Worm (Caenorhabditis elegans): ENCODE measurements around the gene F54E7.6.

F54E7.6 gene

DNA sequence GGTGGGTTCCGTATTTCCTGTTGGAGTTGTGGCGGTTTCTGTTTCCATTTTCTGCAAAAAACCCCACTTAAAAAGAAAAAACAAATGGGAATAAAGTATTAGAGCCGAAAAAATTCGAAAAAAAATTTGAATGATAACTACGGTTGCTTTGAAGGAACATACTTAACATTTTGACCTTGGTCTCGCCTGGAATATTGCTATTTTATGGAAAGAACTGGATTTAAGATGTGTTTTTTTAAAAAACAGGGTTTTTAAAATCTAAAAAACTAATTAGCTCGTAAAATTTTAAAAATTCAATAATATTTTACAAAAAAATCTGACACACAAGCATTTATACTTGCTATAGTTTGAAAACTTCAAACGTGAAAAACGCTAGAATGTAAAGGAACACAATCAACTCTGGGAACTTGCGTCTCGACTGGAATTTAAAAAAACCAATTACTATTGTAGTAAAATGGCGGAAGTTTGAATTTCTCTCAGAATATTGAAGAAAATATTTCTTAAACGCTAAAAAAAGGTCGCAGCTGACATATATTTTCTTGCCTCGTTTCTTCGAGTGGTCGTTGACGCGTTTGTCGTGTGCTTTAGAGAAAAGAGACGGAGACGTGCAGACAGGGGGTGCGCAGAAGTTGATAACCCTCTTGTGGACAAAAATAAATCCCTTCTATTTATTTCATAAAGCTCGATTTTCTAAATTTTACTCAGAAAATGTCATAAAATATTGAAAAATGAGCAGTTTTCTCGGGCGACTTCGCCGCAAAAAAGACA is 37.3 kb upstream of the F54E7.6 start, which contains the start of the genes lgg-3 and rgs-5:
Gene lgg-3, minus strand, starts transcription at position 51 of the 768 bp plus-strand sequence.
Gene rgs-5, plus strand, starts transcription at position 593 of the 768 bp plus-strand sequence.
- no peak for TF ChIP-seq T22C8.4 (GFP tag; IDR thresholded peaks at IDR 0.05)
- TF ChIP-seq med-1 (GFP tag; optimal IDR thresholded peaks at IDR 0.05; ENCODE audit: insufficient read depth): no peak
- no peak for TF ChIP-seq ztf-29 (GFP tag; IDR thresholded peaks at IDR 0.05)
- no peak for TF ChIP-seq tab-1 (GFP tag; IDR thresholded peaks at IDR 0.05)
- no peak for TF ChIP-seq ztf-23 (GFP tag; IDR thresholded peaks at IDR 0.05)
- TF ChIP-seq ref-1 (GFP tag; conservative IDR thresholded peaks at IDR 0.05): no peak
- TF ChIP-seq klf-2 (GFP tag; conservative IDR thresholded peaks at IDR 0.05): no peak
- no peak for TF ChIP-seq cog-1 (tag; optimal IDR thresholded peaks at IDR 0.05)

DNA sequence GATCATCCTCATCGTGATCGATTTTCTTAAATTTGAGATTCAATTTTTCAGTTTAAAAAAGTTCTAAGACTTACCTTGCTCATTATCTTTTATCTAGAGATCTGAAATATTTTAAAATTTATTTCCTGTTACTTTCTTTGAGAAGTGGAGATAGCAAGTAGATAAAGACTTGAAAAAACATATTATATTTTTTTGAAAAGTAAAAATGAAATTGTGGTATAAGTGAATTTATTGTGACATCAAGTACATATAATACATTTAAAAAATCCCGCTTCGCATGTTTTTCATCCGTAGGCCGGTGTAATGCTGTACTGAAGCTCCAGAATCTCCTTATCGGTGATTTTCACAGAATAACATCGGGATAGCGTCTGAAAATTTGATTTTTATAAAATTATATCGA is 36.4 kb upstream of the F54E7.6 start, which contains the start of gene B0336.7:
Gene B0336.7, minus strand, starts transcription at position 101 of the 400 bp plus-strand sequence.
- TF ChIP-seq ztf-23 (GFP tag; IDR thresholded peaks at IDR 0.05): no peak

DNA sequence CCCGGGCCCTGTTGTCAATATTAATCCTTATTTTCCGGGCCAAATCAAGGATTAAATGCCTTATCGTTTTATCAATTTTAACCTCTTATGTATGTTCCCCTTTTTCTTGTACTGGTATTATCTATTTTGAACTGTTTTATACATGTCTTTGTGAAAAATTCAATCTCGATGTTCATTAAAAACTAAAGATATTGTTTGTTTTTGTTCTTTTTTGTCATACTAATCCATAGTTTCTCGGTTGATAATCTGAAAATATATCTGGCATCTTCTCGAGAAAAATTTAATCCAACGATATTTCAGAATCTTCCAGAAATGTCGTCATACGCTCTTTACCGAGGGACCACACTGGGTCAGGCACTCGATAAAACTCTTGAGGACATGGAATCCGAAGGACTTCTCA is 32.9 kb upstream of the F54E7.6 start, which contains the start of gene B0336.13:
Gene B0336.13, plus strand, starts transcription at position 301 of the 400 bp plus-strand sequence.
- TF ChIP-seq ref-1 (GFP tag; conservative IDR thresholded peaks at IDR 0.05): no peak
- no peak for TF ChIP-seq ztf-23 (GFP tag; IDR thresholded peaks at IDR 0.05)
- no peak for TF ChIP-seq klf-2 (GFP tag; conservative IDR thresholded peaks at IDR 0.05)
- no peak for TF ChIP-seq ztf-29 (GFP tag; IDR thresholded peaks at IDR 0.05)
- TF ChIP-seq med-1 (GFP tag; optimal IDR thresholded peaks at IDR 0.05; ENCODE audit: insufficient read depth): no peak
- TF ChIP-seq tab-1 (GFP tag; IDR thresholded peaks at IDR 0.05): no peak
- TF ChIP-seq cog-1 (tag; optimal IDR thresholded peaks at IDR 0.05): no peak
- TF ChIP-seq T22C8.4 (GFP tag; IDR thresholded peaks at IDR 0.05): no peak
- no peak for TF ChIP-seq flt-1 (GFP tag; IDR thresholded peaks at IDR 0.05)

DNA sequence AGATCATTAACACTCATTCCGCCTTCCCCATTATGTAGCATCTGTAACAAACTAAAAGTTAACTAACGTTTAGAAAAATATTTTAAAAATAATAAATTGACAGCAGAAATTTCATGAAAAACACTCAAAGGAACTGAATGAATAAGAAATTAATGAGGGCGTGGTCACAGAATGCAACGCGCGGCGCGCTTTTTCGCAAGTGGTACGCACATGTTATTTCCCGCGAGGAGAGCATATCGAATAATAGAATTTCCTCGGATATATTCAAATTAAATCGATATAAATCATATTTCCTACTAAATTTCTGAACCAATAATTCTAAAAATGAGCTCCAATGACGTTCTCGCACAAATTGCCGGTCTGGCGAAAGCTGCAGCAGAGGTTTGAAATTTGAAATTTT is 31.8 kb upstream of the F54E7.6 start, which contains the start of the genes abi-1 and arle-14:
Gene abi-1, minus strand, starts transcription at position 51 of the 400 bp plus-strand sequence.
Gene arle-14, plus strand, starts transcription at position 217 of the 400 bp plus-strand sequence.
- no peak for TF ChIP-seq ztf-23 (GFP tag; IDR thresholded peaks at IDR 0.05)
- no peak for TF ChIP-seq klf-2 (GFP tag; conservative IDR thresholded peaks at IDR 0.05)
- no peak for TF ChIP-seq ref-1 (GFP tag; conservative IDR thresholded peaks at IDR 0.05)
- TF ChIP-seq cog-1 (tag; optimal IDR thresholded peaks at IDR 0.05): no peak
- TF ChIP-seq ztf-29 (GFP tag; IDR thresholded peaks at IDR 0.05): no peak
- no peak for TF ChIP-seq med-1 (GFP tag; optimal IDR thresholded peaks at IDR 0.05; ENCODE audit: insufficient read depth)
- no peak for TF ChIP-seq flt-1 (GFP tag; IDR thresholded peaks at IDR 0.05)
- TF ChIP-seq tab-1 (GFP tag; IDR thresholded peaks at IDR 0.05): no peak
- TF ChIP-seq T22C8.4 (GFP tag; IDR thresholded peaks at IDR 0.05): no peak

DNA sequence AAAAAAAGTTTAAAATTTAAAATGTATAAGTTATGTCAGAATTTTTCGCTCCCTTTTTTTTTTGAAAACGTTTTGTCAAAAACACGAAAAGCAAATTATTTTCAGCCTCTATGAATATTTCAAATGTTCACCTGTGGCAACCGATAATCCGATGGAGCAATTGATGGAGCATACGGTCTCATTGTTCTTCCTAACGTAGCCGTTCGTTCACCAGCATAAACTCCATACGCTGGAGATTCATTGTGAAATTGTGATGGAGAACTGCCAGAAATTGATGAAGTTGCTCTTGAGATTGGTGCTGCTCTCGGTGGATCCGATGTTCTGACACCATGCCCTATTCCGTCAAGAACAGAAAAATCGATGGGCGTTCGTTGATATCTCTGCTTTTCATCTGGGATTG is 30.9 kb upstream of the F54E7.6 start:
- no peak for TF ChIP-seq tab-1 (GFP tag; IDR thresholded peaks at IDR 0.05)
- TF ChIP-seq ref-1 (GFP tag; conservative IDR thresholded peaks at IDR 0.05): no peak
- no peak for TF ChIP-seq klf-2 (GFP tag; conservative IDR thresholded peaks at IDR 0.05)
- TF ChIP-seq cog-1 (tag; optimal IDR thresholded peaks at IDR 0.05): no peak
- TF ChIP-seq med-1 (GFP tag; optimal IDR thresholded peaks at IDR 0.05; ENCODE audit: insufficient read depth): no peak
- no peak for TF ChIP-seq ztf-23 (GFP tag; IDR thresholded peaks at IDR 0.05)
- TF ChIP-seq flt-1 (GFP tag; IDR thresholded peaks at IDR 0.05): no peak
- no peak for TF ChIP-seq T22C8.4 (GFP tag; IDR thresholded peaks at IDR 0.05)
- TF ChIP-seq ztf-29 (GFP tag; IDR thresholded peaks at IDR 0.05): no peak

DNA sequence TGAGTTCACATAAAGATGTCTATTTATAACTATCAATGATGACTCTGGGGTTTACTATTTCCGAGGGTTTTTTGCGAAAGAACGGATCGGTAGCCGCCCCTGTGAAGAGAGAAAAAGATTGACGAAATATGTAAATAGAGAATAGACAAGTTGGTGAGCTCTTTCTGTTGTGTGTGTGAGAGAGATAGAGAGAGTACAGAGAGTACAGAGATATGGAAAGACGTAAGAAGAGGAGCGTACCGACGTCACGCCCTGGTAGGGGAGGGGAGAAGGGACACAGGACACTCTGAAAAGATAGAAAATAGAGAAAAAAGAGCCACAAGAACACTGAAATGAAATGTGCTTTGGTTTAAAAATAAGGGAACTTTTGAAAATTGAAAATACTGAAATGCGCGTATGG is 27.4 kb upstream of the F54E7.6 start:
- TF ChIP-seq T22C8.4 (GFP tag; IDR thresholded peaks at IDR 0.05) (no peak), ztf-29 (GFP tag; IDR thresholded peaks at IDR 0.05) (no peak), flt-1 (GFP tag; IDR thresholded peaks at IDR 0.05) (no peak), med-1 (GFP tag; optimal IDR thresholded peaks at IDR 0.05; ENCODE audit: insufficient read depth) (no peak), ztf-23 (GFP tag; IDR thresholded peaks at IDR 0.05) (no peak), klf-2 (GFP tag; conservative IDR thresholded peaks at IDR 0.05) (no peak), cog-1 (tag; optimal IDR thresholded peaks at IDR 0.05) (no peak)

DNA sequence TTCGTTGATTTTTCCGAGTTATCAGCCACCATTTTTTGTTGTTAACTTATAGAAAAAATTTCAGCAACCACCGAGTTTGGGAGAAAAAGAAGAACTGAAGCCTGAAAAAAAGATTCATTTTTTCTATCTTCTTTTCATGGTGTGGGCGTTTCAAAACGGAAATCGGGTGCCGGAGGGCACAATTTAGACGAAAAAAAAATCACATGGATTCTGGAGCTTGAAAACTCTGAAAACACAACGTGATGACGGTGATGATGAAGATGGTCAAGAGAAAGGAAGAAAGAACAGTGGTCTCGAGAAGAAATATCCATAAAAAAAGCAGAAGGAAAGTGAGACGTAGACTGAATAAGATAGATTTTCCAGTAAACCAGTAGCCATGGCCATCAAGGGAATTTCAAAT is 23.1 kb upstream of the F54E7.6 start, which contains the start of gene rcan-1:
Gene rcan-1, minus strand, starts transcription at position 101 of the 400 bp plus-strand sequence.
- TF ChIP-seq klf-2 (GFP tag; conservative IDR thresholded peaks at IDR 0.05): no peak
- TF ChIP-seq cog-1 (tag; optimal IDR thresholded peaks at IDR 0.05): no peak
- no peak for TF ChIP-seq flt-1 (GFP tag; IDR thresholded peaks at IDR 0.05)
- no peak for TF ChIP-seq tab-1 (GFP tag; IDR thresholded peaks at IDR 0.05)
- TF ChIP-seq med-1 (GFP tag; optimal IDR thresholded peaks at IDR 0.05; ENCODE audit: insufficient read depth): no peak
- TF ChIP-seq ref-1 (GFP tag; conservative IDR thresholded peaks at IDR 0.05): no peak
- TF ChIP-seq ztf-29 (GFP tag; IDR thresholded peaks at IDR 0.05): no peak
- no peak for TF ChIP-seq T22C8.4 (GFP tag; IDR thresholded peaks at IDR 0.05)
- no peak for TF ChIP-seq ztf-23 (GFP tag; IDR thresholded peaks at IDR 0.05)

DNA sequence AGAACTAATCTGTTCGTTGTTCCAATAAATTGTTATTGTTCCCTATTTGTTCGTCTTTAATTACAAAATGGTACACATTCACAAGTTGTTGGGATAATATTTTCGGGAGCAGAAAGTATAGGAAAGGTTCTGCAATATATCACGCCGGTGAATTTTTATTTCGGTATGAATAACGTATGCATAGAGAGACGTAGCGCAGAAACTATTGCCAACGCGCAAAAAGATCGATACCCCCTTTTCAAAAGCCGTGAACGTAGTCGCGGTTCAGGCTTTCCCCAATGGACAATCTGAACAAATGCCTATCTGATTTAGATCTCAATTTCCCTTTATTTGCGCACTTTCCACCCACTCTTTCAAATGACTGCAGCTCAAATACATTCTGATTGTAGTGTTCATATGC is 19.3 kb upstream of the F54E7.6 start, which contains the start of gene pst-2:
Gene pst-2, plus strand, starts transcription at position 293 of the 400 bp plus-strand sequence.
- TF ChIP-seq tab-1 (GFP tag; IDR thresholded peaks at IDR 0.05) (no peak), ztf-23 (GFP tag; IDR thresholded peaks at IDR 0.05) (no peak), flt-1 (GFP tag; IDR thresholded peaks at IDR 0.05) (no peak), med-1 (GFP tag; optimal IDR thresholded peaks at IDR 0.05; ENCODE audit: insufficient read depth) (no peak), klf-2 (GFP tag; conservative IDR thresholded peaks at IDR 0.05) (no peak), ztf-29 (GFP tag; IDR thresholded peaks at IDR 0.05) (no peak), T22C8.4 (GFP tag; IDR thresholded peaks at IDR 0.05) (no peak), cog-1 (tag; optimal IDR thresholded peaks at IDR 0.05) (no peak), ref-1 (GFP tag; conservative IDR thresholded peaks at IDR 0.05) (no peak)

DNA sequence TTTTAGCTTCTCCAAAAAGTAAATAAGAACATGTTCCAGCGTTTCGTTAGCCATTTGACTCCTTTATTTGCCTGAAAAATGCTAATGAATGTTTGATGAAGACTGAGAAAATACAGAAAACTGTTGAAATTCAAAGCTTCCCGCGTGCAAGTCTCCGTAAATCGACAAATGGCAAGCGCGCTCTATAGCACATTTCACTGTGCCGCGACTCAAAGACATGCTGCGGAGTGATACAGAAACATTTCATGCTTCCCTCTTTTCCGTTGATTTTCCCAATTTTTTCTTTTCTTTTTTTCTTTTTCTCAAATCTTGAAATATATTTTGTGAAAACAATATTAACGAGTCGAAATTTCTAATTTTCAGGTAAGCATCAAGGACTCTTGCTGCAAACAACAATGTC is 18.1 kb upstream of the F54E7.6 start, which contains the start of the genes ska-3 and rps-12:
Gene ska-3, minus strand, starts transcription at position 71 of the 400 bp plus-strand sequence.
Gene rps-12, plus strand, starts transcription at position 364 of the 400 bp plus-strand sequence.
- TF ChIP-seq med-1 (GFP tag; optimal IDR thresholded peaks at IDR 0.05; ENCODE audit: insufficient read depth): peak; percentile 45
- peak; percentile 97 for TF ChIP-seq cog-1 (tag; optimal IDR thresholded peaks at IDR 0.05)
- peak; percentile 92 for TF ChIP-seq ztf-23 (GFP tag; IDR thresholded peaks at IDR 0.05)
- TF ChIP-seq flt-1 (GFP tag; IDR thresholded peaks at IDR 0.05): peak; percentile 87
- TF ChIP-seq ref-1 (GFP tag; conservative IDR thresholded peaks at IDR 0.05): no peak
- TF ChIP-seq ztf-29 (GFP tag; IDR thresholded peaks at IDR 0.05): no peak
- TF ChIP-seq T22C8.4 (GFP tag; IDR thresholded peaks at IDR 0.05): peak; percentile 57; the same call in 1 of the 2 replicates
- peak; percentile 71; the same call in 1 of the 2 replicates for TF ChIP-seq tab-1 (GFP tag; IDR thresholded peaks at IDR 0.05)
- TF ChIP-seq klf-2 (GFP tag; conservative IDR thresholded peaks at IDR 0.05): 0 out of 2 replicates have a peak, but pooled peaks have one; percentile 42
